Worm (Caenorhabditis elegans): ENCODE data around the gene nhr-180.

Gene nhr-180

DNA sequence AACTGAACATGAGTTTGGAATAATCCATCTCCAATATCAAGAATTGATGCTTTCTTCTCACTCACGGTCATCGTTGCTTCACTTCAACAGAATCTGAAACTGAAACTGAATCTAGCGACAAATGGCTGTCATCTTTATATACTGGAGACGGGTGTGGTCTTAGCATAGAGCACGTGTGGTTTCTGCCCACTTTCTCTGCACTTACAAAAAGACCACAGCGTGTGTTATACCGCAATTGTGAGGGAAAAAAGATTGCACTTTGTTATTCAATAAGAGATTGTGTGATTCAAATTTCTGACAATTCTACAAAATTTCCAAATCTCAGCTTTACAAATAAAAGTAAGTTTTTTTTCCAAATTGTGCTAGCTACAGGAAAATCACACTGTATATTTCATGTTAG lies 21.2 kb downstream of the nhr-180 start, which contains the start of gene F48G7.12:
TSS of gene F48G7.12 (minus strand) at position 101 of the 400 bp plus-strand sequence.
- no peak for TF ChIP-seq ama-1 (optimal IDR thresholded peaks at IDR 0.05)

- peak; percentile 29 for TF ChIP-seq hlh-30 (tag; optimal IDR thresholded peaks at IDR 0.05; ENCODE audit: insufficient read depth)
- TF ChIP-seq unc-86 (tag; optimal IDR thresholded peaks at IDR 0.05), result no peak
- no peak for TF ChIP-seq unc-42 (tag; optimal IDR thresholded peaks at IDR 0.05)
- peak; percentile 18 for TF ChIP-seq nfya-1 (tag; optimal IDR thresholded peaks at IDR 0.05)
Measured at ce11 chrV:642750-643149, 24.6 kb downstream of the nhr-180 start, which contains the start of gene nhr-190. TSS of gene nhr-190 (minus strand) at chrV:642924.

ce11 chrV:638328-638727 lies 29.0 kb downstream of the nhr-180 start, which contains the start of gene srj-37:
TSS of gene srj-37 (plus strand) at chrV:638628.
- TF ChIP-seq elt-4 (tag; optimal IDR thresholded peaks at IDR 0.05) (no peak), nhr-11 (tag; optimal IDR thresholded peaks at IDR 0.05) (no peak), ceh-45 (GFP tag; IDR thresholded peaks at IDR 0.05) (no peak), mec-3 (tag; optimal IDR thresholded peaks at IDR 0.05; ENCODE audit: borderline replicate concordance) (no peak), pha-4 (tag; optimal IDR thresholded peaks at IDR 0.05) (no peak), C08G9.2 (tag; optimal IDR thresholded peaks at IDR 0.05) (no peak), hlh-15 (tag; optimal IDR thresholded peaks at IDR 0.05) (no peak), nhr-232 (tag; optimal IDR thresholded peaks at IDR 0.05) (no peak), npax-4 (tag; optimal IDR thresholded peaks at IDR 0.05) (no peak), madf-2 (tag; optimal IDR thresholded peaks at IDR 0.05) (no peak), unc-42 (tag; optimal IDR thresholded peaks at IDR 0.05) (no peak)

DNA sequence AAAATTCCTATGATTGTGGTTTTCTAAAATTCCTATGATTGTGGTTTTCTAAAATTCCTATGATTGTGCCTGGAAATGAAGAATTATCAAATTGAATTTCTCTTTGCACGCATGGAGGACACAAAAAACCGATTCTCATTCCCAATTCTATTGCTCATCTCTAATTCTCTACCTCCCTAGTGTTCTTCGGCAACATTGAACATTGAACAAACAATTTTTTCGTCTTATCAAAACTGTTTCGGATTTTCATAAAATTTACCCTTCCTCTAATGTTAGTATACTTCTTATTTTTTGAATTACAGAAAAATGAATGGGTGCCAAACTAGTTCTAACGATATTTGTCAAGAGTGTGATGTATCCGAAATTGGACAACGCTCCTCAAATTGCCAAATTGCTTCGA lies 31.0 kb downstream of the nhr-180 start, which contains the start of gene pals-31:
TSS of gene pals-31 (plus strand) at position 301 of the 400 bp plus-strand sequence.
- no peak for TF ChIP-seq pag-3 (tag; optimal IDR thresholded peaks at IDR 0.05; ENCODE audit: borderline replicate concordance)
- no peak for TF ChIP-seq pax-1 (tag; optimal IDR thresholded peaks at IDR 0.05)
- TF ChIP-seq Y22D7AL.16 (tag; optimal IDR thresholded peaks at IDR 0.05), result no peak
- TF ChIP-seq rnt-1 (tag; optimal IDR thresholded peaks at IDR 0.05), result no peak
- TF ChIP-seq dve-1 (tag; optimal IDR thresholded peaks at IDR 0.05), result no peak
- TF ChIP-seq C38D4.7 (GFP tag; optimal IDR thresholded peaks at IDR 0.05), result no peak
- TF ChIP-seq ceh-48 (tag; optimal IDR thresholded peaks at IDR 0.05), result no peak
- no peak for TF ChIP-seq hlh-30 (tag; optimal IDR thresholded peaks at IDR 0.05; ENCODE audit: insufficient read depth)
- no peak for TF ChIP-seq ceh-18 (tag; optimal IDR thresholded peaks at IDR 0.05)
- TF ChIP-seq F13H6.1 (tag; optimal IDR thresholded peaks at IDR 0.05), result no peak
- TF ChIP-seq hlh-8 (tag; optimal IDR thresholded peaks at IDR 0.05), result no peak
- TF ChIP-seq ama-1 (optimal IDR thresholded peaks at IDR 0.05), result no peak
- no peak for TF ChIP-seq ttx-3 (tag; optimal IDR thresholded peaks at IDR 0.05)
- TF ChIP-seq K02D7.2 (tag; optimal IDR thresholded peaks at IDR 0.05), result no peak
- no peak for TF ChIP-seq ceh-31 (tag; optimal IDR thresholded peaks at IDR 0.05)
- no peak for TF ChIP-seq sox-2 (GFP tag; IDR thresholded peaks at IDR 0.05)
- TF ChIP-seq pros-1 (tag; optimal IDR thresholded peaks at IDR 0.05), result no peak

ce11 chrV:635630-636029 lies 31.7 kb downstream of the nhr-180 start:
- peak; percentile 28 for TF ChIP-seq hlh-30 (tag; optimal IDR thresholded peaks at IDR 0.05; ENCODE audit: insufficient read depth)
- no peak for TF ChIP-seq ttx-3 (tag; optimal IDR thresholded peaks at IDR 0.05)
- TF ChIP-seq unc-3 (GFP tag; conservative IDR thresholded peaks at IDR 0.05), result no peak
- TF ChIP-seq unc-3 (tag; optimal IDR thresholded peaks at IDR 0.05), result no peak

ce11 chrV:634855-635254 lies 32.5 kb downstream of the nhr-180 start, which contains the start of gene F48G7.10:
TSS of gene F48G7.10 (minus strand) at chrV:634955.
- TF ChIP-seq nhr-11 (tag; optimal IDR thresholded peaks at IDR 0.05) (no peak), tbx-2 (tag; optimal IDR thresholded peaks at IDR 0.05) (no peak), hlh-6 (tag; optimal IDR thresholded peaks at IDR 0.05) (no peak), pqm-1 (tag; optimal IDR thresholded peaks at IDR 0.05) (no peak), syd-9 (tag; optimal IDR thresholded peaks at IDR 0.05) (no peak)

Measured in whole organism, late embryonic.